Worm (Caenorhabditis elegans): ENCODE measurements around the gene C05B5.17.

Gene C05B5.17

DNA sequence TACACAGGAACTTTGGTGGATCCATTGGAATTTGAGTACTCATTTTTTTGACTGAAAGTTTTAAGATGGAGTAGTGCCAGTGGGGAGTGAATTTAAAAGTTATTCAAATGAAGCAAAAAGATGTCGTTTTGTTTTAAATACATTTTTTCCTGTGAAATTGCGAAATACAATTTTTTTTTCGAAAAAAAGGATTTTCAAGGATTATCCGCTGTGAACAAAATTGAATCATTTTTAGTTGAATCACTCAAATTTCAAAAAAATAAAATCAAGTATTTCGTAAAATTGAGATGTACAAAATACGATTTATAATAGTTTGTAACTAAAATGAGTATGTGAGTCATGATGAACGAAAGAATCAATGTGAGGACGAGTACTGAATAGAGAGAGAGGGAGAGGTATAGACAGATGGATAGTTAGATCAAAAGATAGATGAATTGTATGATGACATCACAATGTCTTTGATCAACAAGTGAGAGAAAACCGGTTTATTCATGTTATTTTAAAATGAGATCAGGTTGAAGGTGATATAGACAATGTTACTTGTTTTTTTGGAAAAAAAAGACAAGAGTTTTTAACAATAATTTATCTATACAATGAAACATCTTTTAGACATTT lies 7.7 kb upstream of the C05B5.17 start, which contains the start of gene C05B5.8:
TSS of gene C05B5.8 (minus strand) at position 51 of the 615 bp plus-strand sequence.
- no peak for TF ChIP-seq dao-5 (tag; optimal IDR thresholded peaks at IDR 0.05)
- no peak for TF ChIP-seq him-1 (tag; optimal IDR thresholded peaks at IDR 0.05)
- no peak for TF ChIP-seq W03F9.2 (tag; optimal IDR thresholded peaks at IDR 0.05)

DNA sequence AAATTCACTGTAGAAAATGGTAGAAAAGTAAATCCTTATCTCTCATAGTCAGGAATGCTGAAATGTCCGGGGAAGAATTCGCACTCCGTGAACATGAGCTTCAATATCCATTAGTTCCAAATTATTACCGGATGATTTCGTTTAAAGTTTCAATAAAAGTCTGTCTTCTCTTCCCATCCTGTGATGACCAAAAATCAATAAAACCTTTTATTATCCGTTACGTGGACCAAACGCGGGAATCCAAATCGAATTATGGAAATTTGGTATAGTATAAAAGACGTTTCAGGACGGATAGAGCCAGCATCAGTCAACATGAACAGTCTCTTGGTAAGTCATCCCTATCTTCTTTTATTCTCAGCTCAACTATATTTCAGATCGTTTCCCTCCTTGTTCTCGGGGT lies 5.1 kb upstream of the C05B5.17 start, which contains the start of gene C05B5.11:
TSS of gene C05B5.11 (plus strand) at position 301 of the 400 bp plus-strand sequence.
- no peak for TF ChIP-seq him-1 (tag; optimal IDR thresholded peaks at IDR 0.05)
- no peak for TF ChIP-seq dao-5 (tag; optimal IDR thresholded peaks at IDR 0.05)
- TF ChIP-seq W03F9.2 (tag; optimal IDR thresholded peaks at IDR 0.05) = no peak

DNA sequence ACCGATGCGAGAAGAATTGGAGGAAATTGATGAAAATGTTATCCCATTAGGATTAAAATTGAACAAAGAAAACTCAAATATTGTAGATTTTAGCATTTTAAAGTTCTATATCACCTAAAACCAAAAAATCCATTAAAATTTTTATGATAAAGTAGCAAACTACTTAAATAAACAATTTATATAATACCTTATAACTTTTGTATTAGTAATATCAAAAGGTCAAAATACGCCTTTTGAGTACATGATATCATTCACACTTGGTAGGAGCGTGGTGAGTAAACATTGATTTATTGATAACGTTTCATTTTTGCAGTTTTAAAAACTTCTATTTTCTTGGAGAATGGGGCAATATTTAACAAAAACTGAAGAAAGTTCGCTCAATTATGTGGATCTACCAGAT lies 1.9 kb upstream of the C05B5.17 start, which contains the start of gene C05B5.5:
TSS of gene C05B5.5 (plus strand) at position 301 of the 400 bp plus-strand sequence.
- TF ChIP-seq W03F9.2 (tag; optimal IDR thresholded peaks at IDR 0.05) (no peak), him-1 (tag; optimal IDR thresholded peaks at IDR 0.05) (no peak), dao-5 (tag; optimal IDR thresholded peaks at IDR 0.05) (no peak)

DNA sequence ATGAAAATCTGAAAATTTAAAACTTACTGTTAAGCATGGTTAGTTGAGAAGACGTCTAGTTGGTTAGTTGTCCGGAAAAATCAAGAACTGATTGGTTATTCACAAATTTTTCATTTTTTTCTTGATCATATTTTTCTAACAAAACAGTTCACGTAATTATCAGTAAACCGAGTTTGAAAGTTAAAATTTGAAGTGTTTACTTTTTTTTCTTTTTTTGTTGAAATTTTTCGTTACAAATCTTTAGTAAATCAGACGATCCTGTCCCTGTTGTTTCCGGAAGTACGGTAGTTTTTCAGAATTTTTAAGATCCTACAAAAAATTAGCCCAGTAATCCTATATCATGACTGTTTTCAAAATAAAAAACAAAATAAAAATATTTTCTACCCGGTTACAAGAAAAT lies 1.3 kb upstream of the C05B5.17 start, which contains the start of gene C05B5.2:
TSS of gene C05B5.2 (minus strand) at position 101 of the 400 bp plus-strand sequence.
- TF ChIP-seq dao-5 (tag; optimal IDR thresholded peaks at IDR 0.05) (no peak), him-1 (tag; optimal IDR thresholded peaks at IDR 0.05) (no peak), W03F9.2 (tag; optimal IDR thresholded peaks at IDR 0.05) (no peak)

DNA sequence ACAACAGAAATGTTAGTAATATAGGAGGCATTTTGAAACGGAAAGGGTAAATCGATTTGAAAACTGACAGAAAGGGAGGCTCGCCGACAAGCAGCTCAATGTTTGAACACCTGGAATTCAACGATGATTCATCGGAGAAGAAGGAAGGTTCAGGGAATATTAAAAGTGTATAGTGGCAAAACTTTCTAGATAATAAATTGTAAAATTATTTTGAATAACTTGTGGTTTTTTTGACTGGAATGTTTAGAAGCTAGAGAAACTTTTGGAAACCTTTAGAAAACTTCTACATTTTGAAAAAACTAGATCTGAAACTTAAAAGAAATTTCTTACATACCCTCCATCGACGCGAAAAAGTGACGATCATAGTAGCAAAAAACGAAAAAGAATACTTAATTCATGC lies 1.2 kb downstream of the C05B5.17 start, which contains the start of gene pqn-8:
TSS of gene pqn-8 (minus strand) at position 101 of the 400 bp plus-strand sequence.
- TF ChIP-seq him-1 (tag; optimal IDR thresholded peaks at IDR 0.05) = no peak
- no peak for TF ChIP-seq W03F9.2 (tag; optimal IDR thresholded peaks at IDR 0.05)
- TF ChIP-seq dao-5 (tag; optimal IDR thresholded peaks at IDR 0.05) = no peak

DNA sequence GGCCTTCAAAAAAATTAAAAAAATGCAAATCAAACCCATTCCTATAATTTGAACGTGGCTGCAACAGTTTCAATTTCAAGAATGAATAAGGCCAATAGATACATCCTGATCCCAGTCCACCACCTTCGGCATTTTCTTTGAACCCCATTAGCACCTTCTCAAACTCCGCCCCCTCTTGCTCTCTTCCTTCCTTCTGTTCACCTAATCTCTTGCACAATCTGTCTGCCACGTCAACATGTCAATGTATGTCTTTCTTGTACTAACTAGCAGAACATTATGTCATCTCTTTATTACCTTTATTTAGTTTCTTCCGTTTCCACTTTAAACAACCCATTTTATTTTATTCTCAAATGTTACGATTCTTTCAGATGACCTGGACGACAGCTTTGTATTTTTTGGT lies 5.6 kb downstream of the C05B5.17 start, which contains the start of gene C05B5.4:
TSS of gene C05B5.4 (plus strand) at position 351 of the 400 bp plus-strand sequence.
- TF ChIP-seq W03F9.2 (tag; optimal IDR thresholded peaks at IDR 0.05) = no peak
- no peak for TF ChIP-seq him-1 (tag; optimal IDR thresholded peaks at IDR 0.05)
- no peak for TF ChIP-seq dao-5 (tag; optimal IDR thresholded peaks at IDR 0.05)

DNA sequence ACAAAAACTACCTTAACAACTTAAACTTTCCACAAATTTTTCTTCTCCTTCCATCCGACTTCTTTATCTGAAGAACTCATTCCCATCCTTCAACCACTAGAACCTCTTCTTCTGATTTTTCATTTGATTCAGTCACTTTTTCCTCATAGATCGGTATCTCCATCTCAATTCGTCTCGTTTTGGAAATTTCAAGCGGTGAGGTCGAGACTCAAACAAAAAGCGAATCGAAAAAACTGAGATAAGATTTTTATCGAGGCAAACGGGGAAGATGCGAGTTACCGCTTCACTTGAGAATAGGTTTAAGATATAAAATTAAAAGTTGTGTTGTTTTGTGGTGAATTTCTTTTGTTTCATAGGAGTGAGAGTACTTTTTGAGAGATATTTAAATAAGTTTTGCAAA lies 7.8 kb downstream of the C05B5.17 start:
- TF ChIP-seq him-1 (tag; optimal IDR thresholded peaks at IDR 0.05) (no peak), W03F9.2 (tag; optimal IDR thresholded peaks at IDR 0.05) (no peak), dao-5 (tag; optimal IDR thresholded peaks at IDR 0.05) (no peak)

DNA sequence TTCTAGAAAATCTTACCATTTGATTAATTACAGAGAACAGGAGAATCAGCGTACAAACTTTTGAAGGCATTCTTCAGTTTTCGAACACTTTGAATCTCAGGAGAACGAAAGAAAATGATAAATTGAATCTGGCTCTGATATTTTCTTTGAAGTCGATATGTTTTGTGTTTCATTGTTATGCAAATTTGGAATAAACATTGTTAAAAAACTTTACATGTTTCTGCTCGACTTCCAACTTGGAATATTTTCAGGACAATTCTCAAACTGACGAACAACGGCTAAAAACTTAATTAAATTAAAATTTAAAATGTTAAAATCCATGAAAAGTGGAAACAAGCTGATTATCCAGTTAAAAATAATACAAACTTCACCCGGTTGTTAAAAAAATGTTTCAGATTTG lies 10.8 kb downstream of the C05B5.17 start, which contains the start of gene C05B5.1:
TSS of gene C05B5.1 (minus strand) at position 101 of the 400 bp plus-strand sequence.
- TF ChIP-seq dao-5 (tag; optimal IDR thresholded peaks at IDR 0.05) = no peak
- TF ChIP-seq him-1 (tag; optimal IDR thresholded peaks at IDR 0.05) = no peak
- TF ChIP-seq W03F9.2 (tag; optimal IDR thresholded peaks at IDR 0.05) = no peak

DNA sequence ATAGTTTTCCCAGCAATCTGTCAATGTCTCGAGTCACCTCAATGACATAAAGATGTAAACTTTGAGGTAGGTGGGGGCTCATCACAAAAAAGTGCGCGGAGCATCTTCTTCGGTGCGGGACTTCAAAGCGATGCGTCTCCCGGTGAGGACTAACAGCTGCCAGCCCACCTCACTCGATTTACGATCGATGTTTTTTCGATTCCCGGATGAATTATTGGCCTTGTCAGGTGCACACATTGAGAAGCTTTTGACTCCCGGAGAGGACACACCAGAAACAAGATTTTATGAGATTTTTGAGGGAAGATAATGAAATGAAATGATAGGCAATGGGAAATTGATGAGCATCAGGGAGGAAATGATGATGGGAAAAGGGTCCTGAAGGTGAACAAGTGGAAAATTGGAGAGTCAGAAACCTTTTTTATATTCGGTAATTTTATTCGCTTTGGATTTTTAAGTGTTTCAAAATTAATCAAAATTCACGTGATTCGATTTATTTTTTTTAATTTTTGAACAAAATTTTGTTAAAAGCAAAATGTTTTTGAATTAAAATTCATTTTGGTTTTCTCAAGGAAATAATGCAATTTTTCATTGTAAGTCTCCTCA lies 12.2 kb downstream of the C05B5.17 start, which contains the start of gene C05B5.12:
TSS of gene C05B5.12 (plus strand) at position 553 of the 603 bp plus-strand sequence.
- no peak for TF ChIP-seq him-1 (tag; optimal IDR thresholded peaks at IDR 0.05)
- TF ChIP-seq dao-5 (tag; optimal IDR thresholded peaks at IDR 0.05) = no peak
- TF ChIP-seq W03F9.2 (tag; optimal IDR thresholded peaks at IDR 0.05) = no peak

DNA sequence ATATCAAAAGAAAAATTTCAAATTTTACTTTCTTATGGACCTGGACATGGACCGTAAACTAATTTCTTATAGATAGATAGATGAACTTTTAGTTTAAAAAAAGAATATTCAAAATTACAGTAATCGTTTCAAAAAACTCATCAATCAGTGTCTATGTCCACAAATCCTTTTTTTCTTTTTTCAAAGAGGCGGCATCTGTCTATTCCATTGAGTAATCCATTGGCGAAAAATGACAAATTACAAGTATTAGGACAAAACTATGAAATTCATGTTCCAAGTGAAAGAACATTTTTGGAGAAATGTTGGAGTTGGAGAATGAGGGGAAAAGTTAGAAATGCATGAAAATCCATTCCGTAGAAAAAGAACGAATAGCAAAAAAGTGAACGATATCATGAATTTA lies 13.6 kb downstream of the C05B5.17 start:
- TF ChIP-seq him-1 (tag; optimal IDR thresholded peaks at IDR 0.05) (no peak), dao-5 (tag; optimal IDR thresholded peaks at IDR 0.05) (no peak), W03F9.2 (tag; optimal IDR thresholded peaks at IDR 0.05) (no peak)

DNA sequence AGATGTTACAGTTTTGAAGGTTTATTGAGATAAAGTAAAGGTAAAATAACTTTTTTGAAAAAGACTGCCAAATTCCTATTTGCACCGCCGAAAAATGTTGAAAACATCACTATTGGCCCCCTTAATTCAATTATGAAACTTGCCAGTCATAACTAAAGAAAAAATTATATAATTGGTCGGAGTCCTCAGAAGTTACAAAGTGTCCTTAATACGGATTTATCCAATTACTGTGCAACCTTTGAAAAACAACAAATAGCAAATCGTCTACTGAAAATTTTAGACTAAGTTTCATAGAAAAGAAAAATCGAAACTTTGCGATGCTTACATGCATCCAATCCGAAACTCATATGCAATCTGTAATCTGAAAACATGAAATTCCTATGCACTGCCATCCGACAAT lies 14.5 kb downstream of the C05B5.17 start:
- TF ChIP-seq him-1 (tag; optimal IDR thresholded peaks at IDR 0.05) (no peak), dao-5 (tag; optimal IDR thresholded peaks at IDR 0.05) (no peak), W03F9.2 (tag; optimal IDR thresholded peaks at IDR 0.05) (no peak)

DNA sequence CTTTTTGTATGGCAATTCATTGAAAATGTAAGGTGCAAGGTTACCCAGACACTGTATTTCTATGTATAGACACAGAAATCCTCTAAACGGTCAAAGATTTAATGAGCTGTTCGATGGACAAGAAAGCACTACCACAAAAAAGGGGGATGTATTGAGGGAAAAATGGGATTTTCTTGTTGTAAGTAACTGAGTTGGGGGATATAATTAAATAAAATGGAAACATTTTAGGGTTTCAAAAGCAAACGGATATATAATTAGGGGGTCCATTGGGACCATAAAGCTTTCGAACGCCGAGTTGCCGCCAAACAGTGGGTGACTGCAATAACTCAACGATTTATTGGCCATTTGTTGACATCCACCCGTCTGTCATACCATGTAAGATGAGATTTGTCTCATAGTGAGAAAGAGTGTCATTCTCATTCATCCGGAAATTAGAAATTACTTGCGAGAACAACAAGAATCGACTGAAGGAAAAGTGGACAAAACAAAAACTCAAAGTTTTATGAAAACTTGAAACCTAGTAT lies 17.0 kb downstream of the C05B5.17 start:
- TF ChIP-seq W03F9.2 (tag; optimal IDR thresholded peaks at IDR 0.05) (no peak), dao-5 (tag; optimal IDR thresholded peaks at IDR 0.05) (no peak), him-1 (tag; optimal IDR thresholded peaks at IDR 0.05) (no peak)

DNA sequence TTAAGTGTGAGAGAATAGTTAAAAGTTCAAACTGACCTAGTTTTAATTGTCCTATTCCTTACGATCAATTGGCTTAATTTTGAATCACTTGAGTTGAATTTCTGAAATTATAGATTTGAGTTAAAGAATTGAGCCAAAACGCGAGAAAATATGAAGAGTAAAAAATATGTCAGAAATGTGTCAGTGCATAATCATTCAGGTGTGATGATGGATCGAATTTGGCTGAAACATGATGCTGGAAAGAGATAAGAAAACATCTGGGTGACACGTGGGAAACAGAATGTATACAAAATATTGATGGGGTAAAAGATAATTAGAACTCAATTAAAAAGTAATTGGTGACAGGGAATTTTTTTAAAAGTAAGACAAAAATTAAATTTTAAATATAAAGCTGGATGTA lies 25.4 kb downstream of the C05B5.17 start, which contains the start of gene R10E12.2:
TSS of gene R10E12.2 (minus strand) at position 101 of the 400 bp plus-strand sequence.
- TF ChIP-seq him-1 (tag; optimal IDR thresholded peaks at IDR 0.05) (no peak), W03F9.2 (tag; optimal IDR thresholded peaks at IDR 0.05) (no peak), dao-5 (tag; optimal IDR thresholded peaks at IDR 0.05) (no peak)
